Worm (Caenorhabditis elegans) whole organism, L4 larva: ENCODE results near the gene F26G5.1.

ENCODE experiments used
- F37D6.2 ChIP-seq: sonication (generic microtip); optimal IDR thresholded peaks from 2 replicates; lab custom pipeline; 2016; ENCODE audit warnings: mild to moderate bottlenecking, missing genetic modification characterization, missing compliant biosample characterization
- ZK546.5 ChIP-seq, 2 experiments: sonication (generic microtip); optimal IDR thresholded peaks; 2 replicates each; lab custom pipeline; 2017; ENCODE audit warnings: missing biosample characterization in 2 of 2, missing genetic modification characterization in 2 of 2
- ceh-20 ChIP-seq: fragments of 200-800 bp; sonication (Bioruptor generic); IDR thresholded peaks from 2 replicates; pipeline ENCODE4 v1.3.6; 2022; ENCODE audit warnings: missing genetic modification reagents, missing genetic modification characterization, missing compliant biosample characterization
- ceh-28 ChIP-seq: fragments of 150-350 bp; optimal IDR thresholded peaks from 2 replicates; lab custom pipeline; 2014; ENCODE audit warnings: missing biosample characterization, missing genetic modification reagents, missing genetic modification characterization
- ceh-62 ChIP-seq: sonication (generic microtip); optimal IDR thresholded peaks from 2 replicates; lab custom pipeline; 2017; ENCODE audit warnings: missing biosample characterization, missing genetic modification characterization
- ctbp-1 ChIP-seq: fragments of 200-800 bp; sonication (Bioruptor generic); IDR thresholded peaks from 2 replicates; pipeline ENCODE4 v1.3.6; 2022; ENCODE audit warnings: missing genetic modification reagents, missing genetic modification characterization, missing compliant biosample characterization
- daf-16 ChIP-seq, 3 experiments: sonication (generic microtip); optimal IDR thresholded peaks; 2 replicates each; lab custom pipeline; 2016 to 2017; ENCODE audit warnings: missing genetic modification characterization in 3 of 3, missing genetic modification reagents in 3 of 3, mild to moderate bottlenecking in 2 of 3, missing compliant biosample characterization in 2 of 3, missing biosample characterization in 1 of 3, moderate library complexity in 1 of 3
- dmd-6 ChIP-seq: fragments of 200-800 bp; sonication (Bioruptor generic); IDR thresholded peaks from 2 replicates; pipeline ENCODE4 v1.3.6; 2022; ENCODE audit warnings: missing genetic modification reagents, missing genetic modification characterization, missing compliant biosample characterization
- dmd-9 ChIP-seq: fragments of 200-800 bp; sonication (Bioruptor generic); IDR thresholded peaks from 2 replicates; pipeline ENCODE4 v1.3.6; 2022; ENCODE audit warnings: missing genetic modification reagents, missing genetic modification characterization, missing compliant biosample characterization
- duxl-1 ChIP-seq: sonication (generic microtip); optimal IDR thresholded peaks from 2 replicates; lab custom pipeline; 2016; ENCODE audit warnings: mild to moderate bottlenecking, missing genetic modification characterization, moderate library complexity, missing compliant biosample characterization; ENCODE audit not compliant: poor library complexity
- jun-1 ChIP-seq: fragments of 150-350 bp; optimal IDR thresholded peaks from 2 replicates; lab custom pipeline; 2014; ENCODE audit warnings: missing biosample characterization, missing genetic modification reagents, missing genetic modification characterization
- lim-7 ChIP-seq: fragments of 200-800 bp; sonication (Bioruptor generic); IDR thresholded peaks from 2 replicates; pipeline ENCODE4 v1.3.6; 2022; ENCODE audit warnings: missing genetic modification characterization, missing compliant biosample characterization
- lin-1 ChIP-seq: fragments of 200-800 bp; sonication (Bioruptor generic); IDR thresholded peaks from 2 replicates; pipeline ENCODE4 v1.3.6; 2022; ENCODE audit warnings: missing genetic modification reagents, missing genetic modification characterization, missing compliant biosample characterization
- lin-13 ChIP-seq: fragments of 150-350 bp; optimal IDR thresholded peaks from 2 replicates; lab custom pipeline; 2014; ENCODE audit warnings: missing biosample characterization, missing genetic modification reagents, missing genetic modification characterization
- lin-15B ChIP-seq: fragments of 150-350 bp; sonication (generic microtip); optimal IDR thresholded peaks from 3 replicates; lab custom pipeline; 2014; ENCODE audit warnings: missing biosample characterization, missing genetic modification characterization
- lin-38 ChIP-seq: fragments of 200-800 bp; sonication (Bioruptor generic); IDR thresholded peaks from 2 replicates; pipeline ENCODE4 v1.3.6; 2022; ENCODE audit warnings: missing genetic modification reagents, missing genetic modification characterization, missing compliant biosample characterization
- mdl-1 ChIP-seq, 2 experiments: fragments of 150-350 bp in 1 of 2; sonication (generic microtip) in 1 of 2; optimal IDR thresholded peaks; 2 replicates each; lab custom pipeline; 2014 to 2017; ENCODE audit warnings: missing biosample characterization in 2 of 2, missing genetic modification characterization in 2 of 2
- mep-1 ChIP-seq: fragments of 150-350 bp; sonication (generic microtip); optimal IDR thresholded peaks from 3 replicates; lab custom pipeline; 2014; ENCODE audit warnings: missing biosample characterization, missing genetic modification characterization
- mes-2 ChIP-seq: sonication (generic microtip); optimal IDR thresholded peaks from 2 replicates; lab custom pipeline; 2016; ENCODE audit warnings: missing genotype, mild to moderate bottlenecking, missing genetic modification characterization, missing compliant biosample characterization; ENCODE audit not compliant: poor library complexity, severe bottlenecking
- mxl-2 ChIP-seq: fragments of 200-800 bp; sonication (Bioruptor generic); conservative IDR thresholded peaks from 2 replicates; pipeline ENCODE4 v1.3.6; 2022; ENCODE audit warnings: missing genetic modification reagents, missing genetic modification characterization, missing compliant biosample characterization
- mxl-3 ChIP-seq: fragments of 200-800 bp; sonication (Bioruptor generic); optimal IDR thresholded peaks from 2 replicates; lab custom pipeline; 2018; ENCODE audit warnings: mild to moderate bottlenecking, missing genetic modification characterization, missing compliant biosample characterization
- nhr-237 ChIP-seq: sonication (generic microtip); optimal IDR thresholded peaks from 2 replicates; lab custom pipeline; 2017; ENCODE audit warnings: missing biosample characterization, missing genetic modification characterization
- nhr-28 ChIP-seq: fragments of 150-350 bp; optimal IDR thresholded peaks from 2 replicates; lab custom pipeline; 2014; ENCODE audit warnings: missing biosample characterization, missing genetic modification characterization
- nhr-41 ChIP-seq: fragments of 200-800 bp; sonication (Bioruptor generic); IDR thresholded peaks from 2 replicates; pipeline ENCODE4 v1.3.6; 2022; ENCODE audit warnings: missing genetic modification reagents, missing genetic modification characterization, missing compliant biosample characterization
- nhr-77 ChIP-seq: fragments of 150-350 bp; optimal IDR thresholded peaks from 2 replicates; lab custom pipeline; 2014; ENCODE audit warnings: missing biosample characterization, missing genetic modification characterization
- pqm-1 ChIP-seq: sonication (generic microtip); optimal IDR thresholded peaks from 2 replicates; lab custom pipeline; 2017; ENCODE audit warnings: missing biosample characterization, missing genetic modification characterization
- rbr-2 ChIP-seq: sonication (generic microtip); optimal IDR thresholded peaks from 2 replicates; lab custom pipeline; 2016; ENCODE audit warnings: missing genotype, missing genetic modification characterization, missing compliant biosample characterization
- snpc-4 ChIP-seq: fragments of 150-350 bp; optimal IDR thresholded peaks from 2 replicates; lab custom pipeline; 2014; ENCODE audit warnings: missing biosample characterization, missing genetic modification characterization
- tra-1 ChIP-seq: fragments of 200-800 bp; sonication (Bioruptor generic); IDR thresholded peaks from 2 replicates; pipeline ENCODE4 v1.3.6; 2022; ENCODE audit warnings: missing genetic modification reagents, missing genetic modification characterization, missing compliant biosample characterization
- unc-62 ChIP-seq, 3 experiments: fragments of 150-350 bp in 1 of 3; sonication (generic microtip); optimal IDR thresholded peaks in 2 of 3; peaks in 1 of 3; 1 replicate in 1 of 3; 2 replicates in 2 of 3; lab custom pipeline; 2014 to 2017; ENCODE audit warnings: missing biosample characterization in 3 of 3, missing genetic modification characterization in 3 of 3, missing genetic modification reagents in 3 of 3, missing genotype in 1 of 3
- vab-7 ChIP-seq: fragments of 200-800 bp; sonication (Bioruptor generic); IDR thresholded peaks from 2 replicates; pipeline ENCODE4 v1.3.6; 2022; ENCODE audit warnings: missing genetic modification reagents, missing genetic modification characterization, missing compliant biosample characterization
- zfp-3 ChIP-seq: fragments of 200-800 bp; sonication (Bioruptor generic); conservative IDR thresholded peaks from 2 replicates; pipeline ENCODE4 v1.3.6; 2022; ENCODE audit warnings: missing genetic modification reagents, missing genetic modification characterization, missing compliant biosample characterization

F26G5.1 gene

DNA sequence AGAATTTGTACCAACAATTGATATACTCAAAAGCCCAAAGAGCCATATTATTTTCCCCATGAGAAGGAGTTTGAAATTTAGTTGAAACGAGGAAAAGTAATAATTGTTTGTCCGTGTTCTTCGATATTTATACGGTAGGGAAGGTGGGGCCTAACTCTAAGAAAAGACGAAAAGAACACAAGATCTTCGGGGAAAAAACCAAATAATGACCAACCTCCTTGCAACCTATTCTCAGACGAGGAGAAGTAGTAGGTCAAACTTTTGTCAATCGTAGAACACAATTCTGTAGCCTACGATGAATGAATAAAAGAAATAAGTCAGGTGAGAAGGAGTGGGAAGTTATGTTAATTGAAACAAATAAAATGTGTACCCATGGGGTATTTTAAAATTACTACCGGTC is 11.8 kb downstream of the F26G5.1 start, which contains the start of gene ncx-8:
Gene ncx-8, minus strand, starts transcription at position 101 of the 400 bp plus-strand sequence.
- TF ChIP-seq daf-16 (GFP tag; optimal IDR thresholded peaks at IDR 0.05; lab: Kevin White, UChicago) (no peak), daf-16 (tag; optimal IDR thresholded peaks at IDR 0.05; lab: Kevin White, UChicago) (no peak), rbr-2 (no peak), lin-13 (GFP tag; lab: Kevin White, UChicago) (no peak), ctbp-1 (GFP tag; lab: Robert Waterston, UW) (no peak), nhr-41 (no peak), ceh-20 (GFP tag; lab: Robert Waterston, UW) (no peak), F37D6.2 (tag; lab: Kevin White, UChicago) (no peak), lim-7 (GFP tag; lab: Robert Waterston, UW) (no peak), mep-1 (tag; lab: Kevin White, UChicago) (no peak), ZK546.5 (tag; optimal IDR thresholded peaks at IDR 0.05; lab: Kevin White, UChicago) (no peak)

DNA sequence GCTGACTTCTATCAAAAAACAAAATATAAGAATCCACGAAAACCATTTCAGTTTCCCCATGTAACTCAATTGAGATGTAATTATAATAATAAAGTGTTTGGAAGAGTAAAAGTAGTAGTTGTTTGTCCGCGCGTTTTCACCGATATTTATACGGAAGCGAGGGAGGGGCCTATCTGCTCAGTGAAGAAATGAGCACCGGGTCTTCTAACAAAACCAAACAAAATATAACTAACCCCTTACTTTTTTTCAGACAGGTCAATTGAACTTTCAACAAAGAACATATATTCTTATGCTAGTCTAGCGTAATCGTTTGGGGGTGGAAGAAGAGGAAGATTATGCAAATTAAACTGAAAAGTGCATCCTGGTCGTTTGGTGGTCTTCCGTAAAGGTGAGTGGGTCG is 19.9 kb downstream of the F26G5.1 start, which contains the start of gene ncx-9:
Gene ncx-9, minus strand, starts transcription at position 101 of the 400 bp plus-strand sequence.
- TF ChIP-seq zfp-3 (GFP tag; lab: Robert Waterston, UW), result no peak
- no peak for TF ChIP-seq mxl-3 (GFP tag; lab: Kevin White, UChicago)
- TF ChIP-seq ceh-28 (tag; lab: Kevin White, UChicago), result no peak
- no peak for TF ChIP-seq mxl-2 (GFP tag; lab: Robert Waterston, UW)
- TF ChIP-seq vab-7 (GFP tag; lab: Robert Waterston, UW), result no peak
- TF ChIP-seq lin-15B (tag; lab: Kevin White, UChicago), result no peak
- TF ChIP-seq tra-1 (GFP tag; lab: Robert Waterston, UW), result no peak
- no peak for TF ChIP-seq rbr-2
- no peak for TF ChIP-seq mes-2 (tag; lab: Kevin White, UChicago)
- TF ChIP-seq unc-62 (GFP tag; optimal IDR thresholded peaks at IDR 0.05 in 1 of 2; lab: Kevin White, UChicago), result no peak
- TF ChIP-seq unc-62 (tag; optimal IDR thresholded peaks at IDR 0.05; lab: Kevin White, UChicago), result no peak
- TF ChIP-seq ZK546.5 (tag; optimal IDR thresholded peaks at IDR 0.05; lab: Kevin White, UChicago), result no peak
- TF ChIP-seq nhr-237 (tag; lab: Kevin White, UChicago), result no peak
- TF ChIP-seq dmd-6 (GFP tag; lab: Robert Waterston, UW), result no peak
- no peak for TF ChIP-seq snpc-4 (tag; lab: Kevin White, UChicago)

DNA sequence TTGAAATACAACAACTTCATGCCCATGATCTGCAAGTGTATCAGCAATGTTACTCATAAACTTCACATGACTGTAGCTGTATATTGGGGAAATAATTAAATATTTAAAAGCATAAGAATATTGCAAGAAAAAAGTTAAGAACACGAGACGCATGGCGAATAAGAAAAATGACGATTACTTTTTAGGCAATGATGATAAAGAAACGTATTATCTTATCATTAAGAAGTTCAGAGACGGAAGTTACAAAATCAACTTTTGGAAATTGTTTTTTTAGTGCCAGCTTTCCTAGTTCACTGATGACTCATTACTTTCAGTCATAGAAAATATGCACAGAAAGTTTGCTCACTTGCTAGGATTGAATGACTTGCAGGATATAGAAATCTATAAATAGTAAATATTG is 25.1 kb downstream of the F26G5.1 start, which contains the start of gene ugt-7:
Gene ugt-7, minus strand, starts transcription at position 161 of the 400 bp plus-strand sequence.
- TF ChIP-seq nhr-77 (tag; lab: Kevin White, UChicago) (peak; percentile 11), duxl-1 (tag; lab: Kevin White, UChicago) (no peak), lin-38 (GFP tag; lab: Robert Waterston, UW) (no peak), zfp-3 (GFP tag; lab: Robert Waterston, UW) (no peak), nhr-28 (tag; lab: Kevin White, UChicago) (peak; percentile 42), dmd-9 (GFP tag; lab: Robert Waterston, UW) (no peak), pqm-1 (tag; lab: Kevin White, UChicago) (peak; percentile 72), ceh-62 (no peak), jun-1 (tag; lab: Kevin White, UChicago) (no peak)

DNA sequence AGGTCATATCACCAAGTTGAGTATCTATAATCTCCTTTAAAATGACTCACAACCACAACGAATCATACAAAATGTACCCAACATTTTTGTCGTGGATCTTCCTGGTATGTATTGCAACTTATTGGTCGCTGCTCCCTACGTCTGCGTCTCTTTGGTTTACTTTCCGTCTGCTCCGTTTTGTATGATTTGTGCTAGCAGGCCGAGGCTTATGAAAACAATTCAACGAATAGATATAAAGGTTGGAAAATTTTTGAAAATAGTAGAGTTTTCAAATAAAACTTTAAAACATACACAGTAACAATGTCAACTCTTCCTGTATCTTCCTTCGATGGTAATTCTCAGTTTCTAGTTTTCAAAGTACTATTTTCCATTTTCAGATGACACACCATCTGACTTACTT is 26.1 kb downstream of the F26G5.1 start, which contains the start of gene srr-8:
Gene srr-8, plus strand, starts transcription at position 301 of the 400 bp plus-strand sequence.
- TF ChIP-seq lin-1 (GFP tag; lab: Robert Waterston, UW), result no peak
- no peak for TF ChIP-seq mdl-1 (tag; optimal IDR thresholded peaks at IDR 0.05; lab: Kevin White, UChicago)
- TF ChIP-seq dmd-6 (GFP tag; lab: Robert Waterston, UW), result peak; percentile 9; the same call in 1 of the 2 replicates
